Worm (Caenorhabditis elegans) whole organism, young adult: ENCODE results near the gene F54F2.6.

Experiments used
- C17E4.6 ChIP-seq: fragments of 200-800 bp; sonication (Bioruptor generic); IDR thresholded peaks from 2 replicates; pipeline ENCODE4 v1.3.6; 2022; ENCODE audit warnings: missing genetic modification reagents, missing genetic modification characterization, missing compliant biosample characterization
- D2030.7 ChIP-seq: fragments of 200-800 bp; sonication (Bioruptor generic); IDR thresholded peaks from 2 replicates; pipeline ENCODE4 v1.3.6; 2022; ENCODE audit warnings: missing genetic modification reagents, missing genetic modification characterization, missing compliant biosample characterization
- F22D6.2 ChIP-seq: sonication (generic microtip); optimal IDR thresholded peaks from 2 replicates; lab custom pipeline; 2016; ENCODE audit warnings: mild to moderate bottlenecking, missing genetic modification characterization, missing compliant biosample characterization
- F33H1.4 ChIP-seq: fragments of 200-800 bp; sonication (Bioruptor generic); IDR thresholded peaks from 2 replicates; pipeline ENCODE4 v1.3.6; 2022; ENCODE audit warnings: missing genetic modification reagents, missing genetic modification characterization, missing compliant biosample characterization
- F37B4.10 ChIP-seq: fragments of 200-800 bp; sonication (Bioruptor generic); IDR thresholded peaks from 2 replicates; pipeline ENCODE4 v1.3.6; 2022; ENCODE audit warnings: missing genetic modification characterization, missing compliant biosample characterization
- K11D2.4 ChIP-seq: fragments of 200-800 bp; sonication (Bioruptor generic); IDR thresholded peaks from 2 replicates; pipeline ENCODE4 v1.3.6; 2022; ENCODE audit warnings: missing genetic modification reagents, missing genetic modification characterization, missing compliant biosample characterization
- K12H6.12 ChIP-seq: fragments of 200-800 bp; sonication (Bioruptor generic); optimal IDR thresholded peaks from 2 replicates; lab custom pipeline; 2018; ENCODE audit warnings: mild to moderate bottlenecking, missing genetic modification characterization, missing compliant biosample characterization
- T07F8.4 ChIP-seq: sonication (generic microtip); optimal IDR thresholded peaks from 2 replicates; lab custom pipeline; 2016; ENCODE audit warnings: mild to moderate bottlenecking, missing genetic modification characterization, moderate library complexity, missing compliant biosample characterization
- Y53F4B.3 ChIP-seq: fragments of 200-800 bp; sonication (Bioruptor generic); IDR thresholded peaks from 2 replicates; pipeline ENCODE4 v1.3.6; 2022; ENCODE audit warnings: missing genetic modification reagents, missing genetic modification characterization, missing compliant biosample characterization
- Y79H2A.3 ChIP-seq: fragments of 200-800 bp; sonication (Bioruptor generic); conservative IDR thresholded peaks from 2 replicates; pipeline ENCODE4 v1.3.6; 2022; ENCODE audit warnings: missing genetic modification reagents, missing genetic modification characterization, missing compliant biosample characterization
- ZK185.1 ChIP-seq: sonication (generic microtip); optimal IDR thresholded peaks from 2 replicates; lab custom pipeline; 2016; ENCODE audit warnings: mild to moderate bottlenecking, missing genetic modification characterization, missing compliant biosample characterization; ENCODE audit not compliant: poor library complexity, severe bottlenecking
- akir-1 ChIP-seq: fragments of 200-800 bp; sonication (Bioruptor generic); optimal IDR thresholded peaks from 2 replicates; lab custom pipeline; 2018; ENCODE audit warnings: mild to moderate bottlenecking, missing genetic modification characterization, moderate library complexity, missing compliant biosample characterization
- ama-1 ChIP-seq, 3 experiments: fragments of 150-350 bp in 1 of 3; sonication (generic microtip) in 2 of 3; optimal IDR thresholded peaks; 2 replicates each; lab custom pipeline; 2014 to 2018; ENCODE audit warnings: missing biosample characterization in 2 of 3, missing genetic modification characterization in 2 of 3, missing genetic modification reagents in 2 of 3
- atf-7 ChIP-seq: sonication (generic microtip); optimal IDR thresholded peaks from 2 replicates; lab custom pipeline; 2017; ENCODE audit warnings: mild to moderate bottlenecking, missing genetic modification characterization, missing compliant biosample characterization
- ceh-27 ChIP-seq: fragments of 200-800 bp; sonication (Bioruptor generic); optimal IDR thresholded peaks from 2 replicates; lab custom pipeline; 2018; ENCODE audit warnings: mild to moderate bottlenecking, missing genetic modification characterization, moderate library complexity, missing compliant biosample characterization
- ceh-58 ChIP-seq: fragments of 200-800 bp; sonication (Bioruptor generic); IDR thresholded peaks from 2 replicates; pipeline ENCODE4 v1.3.6; 2022; ENCODE audit warnings: missing genetic modification characterization, missing compliant biosample characterization
- die-1 ChIP-seq: sonication (generic microtip); optimal IDR thresholded peaks from 2 replicates; lab custom pipeline; 2016; ENCODE audit warnings: missing genotype, mild to moderate bottlenecking, missing genetic modification characterization, missing compliant biosample characterization
- dox-1 ChIP-seq: fragments of 200-800 bp; sonication (Bioruptor generic); IDR thresholded peaks from 2 replicates; pipeline ENCODE4 v1.3.6; 2022; ENCODE audit warnings: missing genetic modification reagents, missing genetic modification characterization, missing compliant biosample characterization
- dpl-1 ChIP-seq: fragments of 150-350 bp; optimal IDR thresholded peaks from 2 replicates; lab custom pipeline; 2014; ENCODE audit warnings: missing biosample characterization, missing genetic modification reagents, missing genetic modification characterization
- egrh-3 ChIP-seq: fragments of 200-800 bp; sonication (Bioruptor generic); IDR thresholded peaks from 2 replicates; pipeline ENCODE4 v1.3.6; 2022; ENCODE audit warnings: missing genetic modification reagents, missing genetic modification characterization, missing compliant biosample characterization
- ekl-4 ChIP-seq: fragments of 200-800 bp; sonication (Bioruptor generic); IDR thresholded peaks from 2 replicates; pipeline ENCODE4 v1.3.6; 2022; ENCODE audit warnings: missing genetic modification reagents, missing genetic modification characterization, missing compliant biosample characterization
- fkh-3 ChIP-seq: sonication (generic microtip); optimal IDR thresholded peaks from 2 replicates; lab custom pipeline; 2016; ENCODE audit warnings: mild to moderate bottlenecking, missing genetic modification characterization, missing compliant biosample characterization
- hlh-12 ChIP-seq: sonication (generic microtip); optimal IDR thresholded peaks from 2 replicates; lab custom pipeline; 2016; ENCODE audit warnings: missing genetic modification characterization, missing compliant biosample characterization
- hmg-20 ChIP-seq: fragments of 200-800 bp; sonication (Bioruptor generic); IDR thresholded peaks from 2 replicates; pipeline ENCODE4 v1.3.6; 2022; ENCODE audit warnings: missing genetic modification reagents, missing genetic modification characterization, missing compliant biosample characterization
- hsf-1 ChIP-seq: fragments of 200-800 bp; sonication (Bioruptor generic); IDR thresholded peaks from 2 replicates; pipeline ENCODE4 v1.3.6; 2022; ENCODE audit warnings: missing genetic modification reagents, missing genetic modification characterization, missing compliant biosample characterization
- lin-26 ChIP-seq: fragments of 200-800 bp; sonication (Bioruptor generic); IDR thresholded peaks from 2 replicates; pipeline ENCODE4 v1.3.6; 2022; ENCODE audit warnings: missing genetic modification reagents, missing genetic modification characterization, missing compliant biosample characterization
- lin-40 ChIP-seq: sonication (generic microtip); optimal IDR thresholded peaks from 2 replicates; lab custom pipeline; 2016; ENCODE audit warnings: missing genetic modification characterization, mild to moderate bottlenecking, missing compliant biosample characterization, missing genotype, missing genetic modification reagents
- lin-54 ChIP-seq: fragments of 200-800 bp; sonication (Bioruptor generic); optimal IDR thresholded peaks from 2 replicates; lab custom pipeline; 2018; ENCODE audit warnings: mild to moderate bottlenecking, missing genetic modification characterization, missing compliant biosample characterization
- lir-1 ChIP-seq: fragments of 200-800 bp; sonication (Bioruptor generic); conservative IDR thresholded peaks from 2 replicates; pipeline ENCODE4 v1.3.6; 2022; ENCODE audit warnings: missing genetic modification reagents, missing genetic modification characterization, missing compliant biosample characterization
- mcd-1 ChIP-seq: fragments of 200-800 bp; sonication (Bioruptor generic); IDR thresholded peaks from 2 replicates; pipeline ENCODE4 v1.3.6; 2022; ENCODE audit warnings: missing genetic modification reagents, missing genetic modification characterization, missing compliant biosample characterization
- mes-4 ChIP-seq: sonication (generic microtip); optimal IDR thresholded peaks from 2 replicates; lab custom pipeline; 2016; ENCODE audit warnings: missing genotype, missing genetic modification characterization, missing compliant biosample characterization
- nhr-80 ChIP-seq: sonication (generic microtip); optimal IDR thresholded peaks from 2 replicates; lab custom pipeline; 2016; ENCODE audit warnings: missing genetic modification characterization, missing compliant biosample characterization
- nhr-90 ChIP-seq: sonication (generic microtip); optimal IDR thresholded peaks from 2 replicates; lab custom pipeline; 2016; ENCODE audit warnings: missing genotype, mild to moderate bottlenecking, missing genetic modification characterization, missing compliant biosample characterization
- pbrm-1 ChIP-seq: fragments of 200-800 bp; sonication (Bioruptor generic); IDR thresholded peaks from 2 replicates; pipeline ENCODE4 v1.3.6; 2022; ENCODE audit warnings: missing genetic modification reagents, missing genetic modification characterization, missing compliant biosample characterization
- pha-4 ChIP-seq: fragments of 150-350 bp; sonication (generic microtip); optimal IDR thresholded peaks from 2 replicates; lab custom pipeline; 2014; ENCODE audit warnings: missing biosample characterization, missing genetic modification reagents, missing genetic modification characterization
- rcor-1 ChIP-seq: fragments of 200-800 bp; sonication (Bioruptor generic); IDR thresholded peaks from 2 replicates; pipeline ENCODE4 v1.3.6; 2022; ENCODE audit warnings: missing genetic modification reagents, missing genetic modification characterization, missing compliant biosample characterization
- rec-8 ChIP-seq, 2 experiments: sonication (generic microtip); optimal IDR thresholded peaks; 2 replicates each; lab custom pipeline; 2016; ENCODE audit warnings: mild to moderate bottlenecking in 2 of 2, missing genetic modification characterization in 2 of 2, missing genetic modification reagents in 2 of 2, missing genotype in 2 of 2, missing biosample characterization in 1 of 2, missing compliant biosample characterization in 1 of 2, moderate library complexity in 1 of 2
- repo-1 ChIP-seq: sonication (generic microtip); optimal IDR thresholded peaks from 2 replicates; lab custom pipeline; 2017; ENCODE audit warnings: mild to moderate bottlenecking, missing genetic modification characterization, missing compliant biosample characterization
- snpc-1.1 ChIP-seq: sonication (generic microtip); optimal IDR thresholded peaks from 2 replicates; lab custom pipeline; 2017; ENCODE audit warnings: missing genetic modification characterization, mild to moderate bottlenecking, missing compliant biosample characterization, antibody characterized with exemption, moderate library complexity, missing genotype, missing genetic modification reagents; ENCODE audit not compliant: insufficient read depth
- snpc-4 ChIP-seq, 5 experiments: fragments of 150-350 bp in 1 of 5; sonication (generic microtip) in 4 of 5; optimal IDR thresholded peaks; 2 replicates each; lab custom pipeline; 2014 to 2018; ENCODE audit warnings: missing genetic modification characterization in 5 of 5, missing biosample characterization in 3 of 5, antibody characterized with exemption in 2 of 5, mild to moderate bottlenecking in 2 of 5, missing compliant biosample characterization in 2 of 5, missing genotype in 2 of 5, moderate library complexity in 2 of 5, missing genetic modification reagents in 1 of 5
- somi-1 ChIP-seq: fragments of 200-800 bp; sonication (Bioruptor generic); optimal IDR thresholded peaks from 2 replicates; lab custom pipeline; 2018; ENCODE audit warnings: mild to moderate bottlenecking, missing genetic modification characterization, missing compliant biosample characterization
- sptf-2 ChIP-seq: fragments of 200-800 bp; sonication (Bioruptor generic); optimal IDR thresholded peaks from 2 replicates; lab custom pipeline; 2018; ENCODE audit warnings: mild to moderate bottlenecking, missing genetic modification characterization, missing compliant biosample characterization
- tbp1 ChIP-seq: fragments of 200-800 bp; sonication (Bioruptor generic); optimal IDR thresholded peaks from 2 replicates; lab custom pipeline; 2018; ENCODE audit warnings: mild to moderate bottlenecking, missing genetic modification characterization, missing compliant biosample characterization
- zfh-2 ChIP-seq: fragments of 200-800 bp; sonication (Bioruptor generic); conservative IDR thresholded peaks from 2 replicates; pipeline ENCODE4 v1.3.6; 2022; ENCODE audit warnings: missing genetic modification reagents, missing genetic modification characterization, missing compliant biosample characterization
- zim-3 ChIP-seq: sonication (generic microtip); optimal IDR thresholded peaks from 2 replicates; lab custom pipeline; 2017; ENCODE audit warnings: mild to moderate bottlenecking, missing genetic modification characterization, moderate library complexity, missing compliant biosample characterization
- ztf-22 ChIP-seq: fragments of 200-800 bp; sonication (Bioruptor generic); optimal IDR thresholded peaks from 2 replicates; lab custom pipeline; 2018; ENCODE audit warnings: mild to moderate bottlenecking, missing genetic modification characterization, moderate library complexity, missing compliant biosample characterization
- ztf-3 ChIP-seq: fragments of 200-800 bp; sonication (Bioruptor generic); optimal IDR thresholded peaks from 2 replicates; lab custom pipeline; 2018; ENCODE audit warnings: mild to moderate bottlenecking, missing genetic modification characterization, missing compliant biosample characterization

F54F2.6 gene

ce11 chrIII:8797211-8797733, 3.2 kb downstream of the F54F2.6 start (continued):
- peak; percentile 69; the same call in 1 of the 2 replicates for TF ChIP-seq lin-26 (GFP tag; lab: Robert Waterston, UW)
- TF ChIP-seq F33H1.4 (GFP tag; lab: Robert Waterston, UW), result 0 out of 2 replicates have a peak, but pooled peaks have one; percentile 6
- TF ChIP-seq ztf-22 (GFP tag; lab: Kevin White, UChicago), result peak; percentile 81
- no peak for TF ChIP-seq dpl-1
- TF ChIP-seq egrh-3, result peak; percentile 25; the same call in 1 of the 2 replicates
- peak; percentile 76 for TF ChIP-seq ztf-3 (GFP tag; lab: Kevin White, UChicago)
- peak; percentile 99 for TF ChIP-seq nhr-80
- no peak for TF ChIP-seq repo-1 (tag; lab: Kevin White, UChicago)
- peak; percentile 55 for TF ChIP-seq mcd-1
- peak; percentile 20 for TF ChIP-seq lin-54 (GFP tag; lab: Kevin White, UChicago)
- TF ChIP-seq dox-1 (GFP tag; lab: Robert Waterston, UW), result peak; percentile 87
- 0 out of 2 replicates have a peak, but pooled peaks have one; percentile 17 for TF ChIP-seq pbrm-1 (GFP tag; lab: Robert Waterston, UW)
- TF ChIP-seq zfh-2, result peak; percentile 75
- TF ChIP-seq ekl-4 (GFP tag; lab: Robert Waterston, UW), result no peak
- TF ChIP-seq K11D2.4, result peak; percentile 74
- peak; percentile 22 for TF ChIP-seq snpc-4 (GFP tag; optimal IDR thresholded peaks at IDR 0.05; lab: Kevin White, UChicago)
- TF ChIP-seq snpc-4 (tag; optimal IDR thresholded peaks at IDR 0.05; lab: Kevin White, UChicago), result peak; percentile 29 to 69 (median 43)
- peak; percentile 29 for TF ChIP-seq F22D6.2
- no peak for TF ChIP-seq F37B4.10
- no peak for TF ChIP-seq D2030.7
- peak; percentile 57 for TF ChIP-seq nhr-90 (tag; lab: Kevin White, UChicago)
- TF ChIP-seq zim-3 (tag; lab: Kevin White, UChicago), result no peak
- TF ChIP-seq Y53F4B.3 (GFP tag; lab: Robert Waterston, UW), result no peak
- TF ChIP-seq ceh-27, result peak; percentile 23
- TF ChIP-seq sptf-2 (GFP tag; lab: Kevin White, UChicago), result no peak
- TF ChIP-seq somi-1 (GFP tag; lab: Kevin White, UChicago), result peak; percentile 93
- TF ChIP-seq rcor-1 (GFP tag; lab: Robert Waterston, UW), result no peak
- TF ChIP-seq K12H6.12, result peak; percentile 81
- peak; percentile 91 for TF ChIP-seq lin-40 (tag; lab: Kevin White, UChicago)
- TF ChIP-seq ZK185.1 (tag; lab: Kevin White, UChicago), result peak; percentile 84

- TF ChIP-seq hmg-20 (GFP tag; lab: Robert Waterston, UW) (no peak), snpc-1.1 (tag; lab: Kevin White, UChicago) (no peak), ama-1 (optimal IDR thresholded peaks at IDR 0.05; lab: Kevin White, UChicago) (no peak), ama-1 (GFP tag; optimal IDR thresholded peaks at IDR 0.05; lab: Kevin White, UChicago) (no peak), mes-4 (tag; lab: Kevin White, UChicago) (no peak), dpl-1 (peak; percentile 6), atf-7 (peak; percentile 86), Y79H2A.3 (GFP tag; lab: Robert Waterston, UW) (no peak), lir-1 (GFP tag; lab: Robert Waterston, UW) (peak; percentile 45; the same call in 1 of the 2 replicates), hsf-1 (GFP tag; lab: Robert Waterston, UW) (peak; percentile 52; the same call in 1 of the 2 replicates), tbp1 (GFP tag; lab: Kevin White, UChicago) (peak; percentile 62), fkh-3 (tag; lab: Kevin White, UChicago) (no peak), rec-8 (tag; optimal IDR thresholded peaks at IDR 0.05; lab: Kevin White, UChicago) (peak in 1 of 2 experiments; percentile 5), T07F8.4 (tag; lab: Kevin White, UChicago) (peak; percentile 28), akir-1 (GFP tag; lab: Kevin White, UChicago) (peak; percentile 59), mcd-1 (peak; percentile 81), die-1 (tag; lab: Kevin White, UChicago) (peak; percentile 82), pha-4 (tag; lab: Kevin White, UChicago) (peak; percentile 49), hlh-12 (tag; lab: Kevin White, UChicago) (no peak), C17E4.6 (GFP tag; lab: Robert Waterston, UW) (no peak), ztf-22 (GFP tag; lab: Kevin White, UChicago) (peak; percentile 43), ceh-58 (no peak)
Observed at ce11 chrIII:8795595-8796141, 4.8 kb downstream of the F54F2.6 start.
